Fruit fly (Drosophila melanogaster) Kc167 (cell line): Measurements from ENCODE around the gene Tcs3.

Source experiments
- Myc ChIP-seq: fragments of >200 bp; optimal IDR thresholded peaks from 2 replicates; lab custom pipeline; 2017; ENCODE audit warnings: missing external identifiers
- Sin3A ChIP-seq: fragments of >200 bp; optimal IDR thresholded peaks from 2 replicates; lab custom pipeline; 2018; ENCODE audit warnings: missing external identifiers
- h ChIP-seq: fragments of >200 bp; optimal IDR thresholded peaks from 3 replicates; lab custom pipeline; 2018; ENCODE audit warnings: missing external identifiers
- insv ChIP-seq: fragments of >200 bp; optimal IDR thresholded peaks from 3 replicates; lab custom pipeline; 2018; ENCODE audit warnings: missing external identifiers
- psq ChIP-seq: fragments of >200 bp; optimal IDR thresholded peaks from 2 replicates; lab custom pipeline; 2017; ENCODE audit warnings: missing external identifiers
- ttk ChIP-seq: sonication (Bioruptor generic); optimal IDR thresholded peaks from 2 replicates; lab custom pipeline; 2017; ENCODE audit warnings: missing external identifiers

- no peak for TF ChIP-seq psq
- no peak for TF ChIP-seq insv (lab: Kevin White, UChicago)
- TF ChIP-seq h (lab: Kevin White, UChicago): no peak
- no peak for TF ChIP-seq Sin3A (lab: Kevin White, UChicago)
- TF ChIP-seq Myc (lab: Kevin White, UChicago): no peak
- no peak for TF ChIP-seq ttk (lab: Kevin White, UChicago)
These were observed 50.5 kb downstream of the Tcs3 start for dm6 chr3L:16402253-16402652.
